Fruit fly (Drosophila melanogaster) whole organism, embryonic: ENCODE measurements around the gene Mnn1.
A peak's percentile ranks its signal among the peaks of the same experiment; 100 is the strongest.

Experiments
- Awh ChIP-seq: fragments of 200-800 bp; sonication (Bioruptor generic); IDR thresholded peaks from 2 replicates; pipeline ENCODE4, ENCODE4 v1.3.6; 2022; ENCODE audit warnings: missing biosample characterization, missing genetic modification characterization
- BEAF-32 ChIP-seq: fragments of 200-800 bp; sonication (Bioruptor generic); optimal IDR thresholded peaks from 3 replicates; lab custom pipeline; 2017; ENCODE audit warnings: missing biosample characterization, missing genetic modification characterization, mild to moderate bottlenecking, moderate library complexity, missing genetic modification reagents
- Bgb ChIP-seq: fragments of 200-800 bp; sonication (Bioruptor generic); IDR thresholded peaks from 2 replicates; pipeline ENCODE4 v1.3.6; 2022; ENCODE audit warnings: missing biosample characterization, missing genetic modification characterization; ENCODE audit not compliant: partially characterized antibody
- CG10431 ChIP-seq: fragments of 200-800 bp; sonication (Bioruptor generic); optimal IDR thresholded peaks from 3 replicates; lab custom pipeline; 2018; ENCODE audit warnings: missing biosample characterization, mild to moderate bottlenecking, missing genetic modification characterization
- CG11560 ChIP-seq: fragments of 200-800 bp; sonication (Bioruptor generic); IDR thresholded peaks from 3 replicates; pipeline ENCODE4 v1.3.6; 2022; ENCODE audit warnings: missing biosample characterization, missing genetic modification characterization
- CG13123 ChIP-seq: fragments of 200-800 bp; sonication (Bioruptor generic); optimal IDR thresholded peaks from 2 replicates; lab custom pipeline; 2016; ENCODE audit warnings: missing biosample characterization, missing genetic modification characterization
- CG15479 ChIP-seq: fragments of 200-800 bp; sonication (Bioruptor generic); optimal IDR thresholded peaks from 3 replicates; lab custom pipeline; 2019; ENCODE audit warnings: missing biosample characterization, mild to moderate bottlenecking, missing genetic modification characterization, moderate library complexity
- CG17612 ChIP-seq: fragments of 200-800 bp; sonication (Bioruptor generic); IDR thresholded peaks from 2 replicates; pipeline ENCODE4 v1.3.6; 2022; ENCODE audit warnings: missing biosample characterization, missing genetic modification characterization
- CG2120 ChIP-seq: fragments of 200-800 bp; sonication (Bioruptor generic); optimal IDR thresholded peaks from 3 replicates; lab custom pipeline; 2016; ENCODE audit warnings: missing biosample characterization, missing genetic modification characterization
- CG2678 ChIP-seq: fragments of 200-800 bp; sonication (Bioruptor generic); optimal IDR thresholded peaks from 3 replicates; lab custom pipeline; 2019; ENCODE audit warnings: missing biosample characterization, mild to moderate bottlenecking, missing genetic modification characterization, moderate library complexity
- CG31365 ChIP-seq: fragments of 200-800 bp; sonication (Bioruptor generic); optimal IDR thresholded peaks from 2 replicates; lab custom pipeline; 2018; ENCODE audit warnings: missing biosample characterization, mild to moderate bottlenecking, missing genetic modification characterization
- CG34224 ChIP-seq: fragments of 200-800 bp; sonication (Bioruptor generic); IDR thresholded peaks from 3 replicates; pipeline ENCODE4 v1.3.6; 2022; ENCODE audit warnings: missing biosample characterization, missing genetic modification characterization; ENCODE audit not compliant: partially characterized antibody
- CG3847 ChIP-seq: fragments of 200-800 bp; sonication (Bioruptor generic); IDR thresholded peaks from 2 replicates; pipeline ENCODE4 v1.3.6; 2022; ENCODE audit warnings: missing biosample characterization, missing genetic modification characterization
- CG4360 ChIP-seq: fragments of 200-800 bp; sonication (Bioruptor generic); IDR thresholded peaks from 2 replicates; pipeline ENCODE4 v1.3.6; 2022; ENCODE audit warnings: missing biosample characterization, missing genetic modification characterization
- CG4820 ChIP-seq: fragments of 200-800 bp; sonication (Bioruptor generic); optimal IDR thresholded peaks from 3 replicates; lab custom pipeline; 2016; ENCODE audit warnings: missing biosample characterization, missing genetic modification characterization
- CG6689 ChIP-seq: fragments of 200-800 bp; sonication (Bioruptor generic); IDR thresholded peaks from 2 replicates; pipeline ENCODE4 v1.3.6; 2022; ENCODE audit warnings: missing biosample characterization, missing genetic modification characterization
- CG6791 ChIP-seq: fragments of 200-800 bp; sonication (Bioruptor generic); IDR thresholded peaks from 3 replicates; pipeline ENCODE4 v1.3.6; 2022; ENCODE audit warnings: missing biosample characterization, missing genetic modification characterization; ENCODE audit not compliant: partially characterized antibody
- D19A ChIP-seq: fragments of 200-800 bp; optimal IDR thresholded peaks from 3 replicates; lab custom pipeline; 2019; ENCODE audit warnings: missing biosample characterization, mild to moderate bottlenecking, missing genetic modification characterization, moderate library complexity
- Dip3 ChIP-seq: fragments of 200-800 bp; sonication (Bioruptor generic); optimal IDR thresholded peaks from 3 replicates; lab custom pipeline; 2016; ENCODE audit warnings: missing biosample characterization, missing genetic modification characterization
- GATAe ChIP-seq: fragments of 200-800 bp; sonication (Bioruptor generic); conservative IDR thresholded peaks from 2 replicates; pipeline ENCODE4 v1.3.6; 2022; ENCODE audit warnings: missing biosample characterization, missing genetic modification characterization
- Gug ChIP-seq: fragments of 200-800 bp; sonication (Bioruptor generic); IDR thresholded peaks from 4 replicates; pipeline ENCODE4 v1.3.6; 2022; ENCODE audit warnings: missing biosample characterization, missing genetic modification characterization
- Hr51 ChIP-seq, 2 experiments: fragments of 200-800 bp; sonication (Bioruptor generic); optimal IDR thresholded peaks; 2 replicates in 1 of 2; 3 replicates in 1 of 2; lab custom pipeline; 2016 to 2018; ENCODE audit warnings: missing biosample characterization in 2 of 2, missing genetic modification characterization in 2 of 2, mild to moderate bottlenecking in 1 of 2, moderate library complexity in 1 of 2
- Kr ChIP-seq: fragments of 200-800 bp; sonication (Bioruptor generic); optimal IDR thresholded peaks from 2 replicates; lab custom pipeline; 2017; ENCODE audit warnings: missing biosample characterization, mild to moderate bottlenecking, missing genetic modification characterization
- NfI ChIP-seq: fragments of 200-800 bp; sonication (Bioruptor generic); optimal IDR thresholded peaks from 3 replicates; lab custom pipeline; 2018; ENCODE audit warnings: missing biosample characterization, mild to moderate bottlenecking, missing genetic modification characterization, moderate library complexity
- Scr ChIP-seq: fragments of 200-800 bp; sonication (Bioruptor generic); IDR thresholded peaks from 2 replicates; pipeline ENCODE4 v1.3.6; 2022; ENCODE audit warnings: missing biosample characterization, missing genetic modification characterization; ENCODE audit not compliant: partially characterized antibody
- Spps ChIP-seq: fragments of 200-800 bp; sonication (Bioruptor generic); optimal IDR thresholded peaks from 2 replicates; lab custom pipeline; 2018; ENCODE audit warnings: missing biosample characterization, mild to moderate bottlenecking, missing genetic modification characterization
- Sry-β ChIP-seq: fragments of 200-800 bp; sonication (Bioruptor generic); optimal IDR thresholded peaks from 2 replicates; lab custom pipeline; 2018; ENCODE audit warnings: missing biosample characterization, mild to moderate bottlenecking, missing genetic modification characterization, moderate library complexity
- Stat92E ChIP-seq, 3 experiments: fragments of >200 bp in 2 of 3; fragments of 200-800 bp in 1 of 3; sonication (Bioruptor generic) in 1 of 3; optimal IDR thresholded peaks; 2 replicates each; lab custom pipeline; 2017 to 2019; ENCODE audit warnings: missing biosample characterization in 3 of 3, missing genetic modification characterization in 3 of 3, mild to moderate bottlenecking in 1 of 3, moderate library complexity in 1 of 3
- Tbp ChIP-seq: fragments of >200 bp; optimal IDR thresholded peaks from 2 replicates; lab custom pipeline; 2018; ENCODE audit warnings: missing biosample characterization, missing genetic modification characterization
- ab ChIP-seq: fragments of 200-800 bp; sonication (Bioruptor generic); optimal IDR thresholded peaks from 2 replicates; lab custom pipeline; 2016; ENCODE audit warnings: missing biosample characterization, missing genetic modification characterization
- al ChIP-seq: fragments of 200-800 bp; sonication (Bioruptor generic); IDR thresholded peaks from 2 replicates; pipeline ENCODE4 v1.3.6; 2022; ENCODE audit warnings: missing biosample characterization, missing genetic modification characterization
- ash1 ChIP-seq: fragments of 200-800 bp; sonication (Bioruptor generic); optimal IDR thresholded peaks from 2 replicates; lab custom pipeline; 2018; ENCODE audit warnings: missing biosample characterization, mild to moderate bottlenecking, missing genetic modification characterization
- bbx ChIP-seq: fragments of 200-800 bp; sonication (Bioruptor generic); IDR thresholded peaks from 2 replicates; pipeline ENCODE4 v1.3.6; 2022; ENCODE audit warnings: missing biosample characterization, missing genetic modification characterization; ENCODE audit not compliant: partially characterized antibody
- bigmax ChIP-seq: fragments of 200-800 bp; sonication (Bioruptor generic); optimal IDR thresholded peaks from 2 replicates; lab custom pipeline; 2018; ENCODE audit warnings: missing biosample characterization, mild to moderate bottlenecking, missing genetic modification characterization
- br ChIP-seq: fragments of >200 bp; optimal IDR thresholded peaks from 2 replicates; lab custom pipeline; 2017
- cas ChIP-seq: fragments of 200-800 bp; sonication (Bioruptor generic); IDR thresholded peaks from 2 replicates; pipeline ENCODE4 v1.3.6; 2022; ENCODE audit warnings: missing biosample characterization, missing genetic modification characterization
- dm ChIP-seq: fragments of 200-800 bp; sonication (Bioruptor generic); optimal IDR thresholded peaks from 3 replicates; lab custom pipeline; 2016; ENCODE audit warnings: missing biosample characterization, missing genetic modification characterization
- ems ChIP-seq: fragments of 200-800 bp; sonication (Bioruptor generic); optimal IDR thresholded peaks from 3 replicates; lab custom pipeline; 2016; ENCODE audit warnings: missing biosample characterization, missing genetic modification characterization
- h ChIP-seq: fragments of >200 bp; optimal IDR thresholded peaks from 2 replicates; lab custom pipeline; 2017
- inv ChIP-seq: fragments of 200-800 bp; sonication (Bioruptor generic); IDR thresholded peaks from 2 replicates; pipeline ENCODE4 v1.3.6; 2022; ENCODE audit warnings: missing biosample characterization, missing genetic modification characterization; ENCODE audit not compliant: partially characterized antibody
- kni ChIP-seq: fragments of 200-800 bp; sonication (Bioruptor generic); optimal IDR thresholded peaks from 3 replicates; lab custom pipeline; 2017; ENCODE audit warnings: mild to moderate bottlenecking, missing biosample characterization, missing genetic modification reagents, missing genetic modification characterization
- mam ChIP-seq: fragments of 200-800 bp; sonication (Bioruptor generic); optimal IDR thresholded peaks from 3 replicates; lab custom pipeline; 2016; ENCODE audit warnings: missing biosample characterization, missing genetic modification characterization
- mld ChIP-seq: fragments of 200-800 bp; sonication (Bioruptor generic); IDR thresholded peaks from 3 replicates; pipeline ENCODE4 v1.3.6; 2022; ENCODE audit warnings: missing biosample characterization, missing genetic modification characterization; ENCODE audit not compliant: partially characterized antibody
- nau ChIP-seq: fragments of 200-800 bp; sonication (Bioruptor generic); optimal IDR thresholded peaks from 3 replicates; lab custom pipeline; 2017; ENCODE audit warnings: missing biosample characterization, mild to moderate bottlenecking, missing genetic modification characterization, missing genetic modification reagents
- nmo ChIP-seq: fragments of 200-800 bp; sonication (Bioruptor generic); optimal IDR thresholded peaks from 2 replicates; lab custom pipeline; 2018; ENCODE audit warnings: missing biosample characterization, mild to moderate bottlenecking, missing genetic modification characterization, moderate library complexity
- sd ChIP-seq: fragments of 200-800 bp; sonication (Bioruptor generic); optimal IDR thresholded peaks from 3 replicates; lab custom pipeline; 2018; ENCODE audit warnings: missing biosample characterization, mild to moderate bottlenecking, missing genetic modification characterization, moderate library complexity
- sens-2 ChIP-seq: fragments of 200-800 bp; sonication (Bioruptor generic); IDR thresholded peaks from 2 replicates; pipeline ENCODE4 v1.3.6; 2022; ENCODE audit warnings: missing biosample characterization, missing genetic modification characterization
- slou ChIP-seq: fragments of 200-800 bp; sonication (Bioruptor generic); optimal IDR thresholded peaks from 3 replicates; lab custom pipeline; 2016; ENCODE audit warnings: missing biosample characterization, missing genetic modification characterization
- sr ChIP-seq: fragments of 200-800 bp; sonication (Bioruptor generic); IDR thresholded peaks from 3 replicates; pipeline ENCODE4 v1.3.6; 2022; ENCODE audit warnings: missing biosample characterization, missing genetic modification characterization
- ttk ChIP-seq: fragments of 200-800 bp; sonication (Bioruptor generic); IDR thresholded peaks from 2 replicates; pipeline ENCODE4 v2.1.2; 2022; ENCODE audit warnings: missing biosample characterization, missing genetic modification characterization
- vfl ChIP-seq: fragments of 200-800 bp; sonication (Bioruptor generic); optimal IDR thresholded peaks from 2 replicates; lab custom pipeline; 2016; ENCODE audit warnings: missing biosample characterization, missing genetic modification characterization

Mnn1 gene

dm6 chr2L:7037773-7038327 is 18.3 kb upstream of the Mnn1 start, which contains the start of gene milt (continued):
- TF ChIP-seq Dip3 (GFP tag; lab: Kevin White, UChicago) (no peak), Tbp (GFP tag; lab: Kevin White, UChicago) (no peak), CG4360 (GFP tag; lab: Robert Waterston, UW) (no peak; the same call in 1 of the 2 replicates), ash1 (GFP tag; lab: Kevin White, UChicago) (no peak), sr (GFP tag; lab: Robert Waterston, UW) (no peak), CG6689 (GFP tag; lab: Robert Waterston, UW) (no peak), cas (GFP tag; lab: Robert Waterston, UW) (no peak), br (no peak), mam (GFP tag; lab: Kevin White, UChicago) (no peak), sd (peak; percentile 11), CG6791 (GFP tag; lab: Robert Waterston, UW) (peak; percentile 91), ems (GFP tag; lab: Kevin White, UChicago) (peak; percentile 53), al (GFP tag; lab: Robert Waterston, UW) (no peak), Kr (GFP tag; lab: Kevin White, UChicago) (no peak), Sry-β (GFP tag; lab: Kevin White, UChicago) (peak; percentile 50), kni (peak; percentile 24), ttk (GFP tag; lab: Robert Waterston, UW) (no peak), CG11560 (no peak), Awh (GFP tag; lab: Robert Waterston, UW) (no peak), CG4820 (GFP tag; lab: Kevin White, UChicago) (no peak), CG2678 (no peak), Scr (GFP tag; lab: Robert Waterston, UW) (peak; percentile 85), ab (GFP tag; lab: Kevin White, UChicago) (no peak), Hr51 (GFP tag; optimal IDR thresholded peaks at IDR 0.05; lab: Kevin White, UChicago) (no peak), CG10431 (GFP tag; lab: Kevin White, UChicago) (no peak), CG2120 (GFP tag; lab: Kevin White, UChicago) (peak; percentile 35), inv (peak; percentile 70), D19A (tag; lab: Kevin White, UChicago) (peak; percentile 73), CG31365 (tag; lab: Kevin White, UChicago) (no peak), Bgb (GFP tag; lab: Robert Waterston, UW) (peak; percentile 88), nau (GFP tag; lab: Kevin White, UChicago) (no peak), mld (GFP tag; lab: Robert Waterston, UW) (peak; percentile 88), vfl (no peak), sens-2 (GFP tag; lab: Robert Waterston, UW) (no peak), CG15479 (GFP tag; lab: Kevin White, UChicago) (no peak), Spps (no peak), CG34224 (GFP tag; lab: Robert Waterston, UW) (peak; percentile 79), bigmax (GFP tag; lab: Kevin White, UChicago) (peak; percentile 37), nmo (peak; percentile 47), bbx (GFP tag; lab: Robert Waterston, UW) (peak; percentile 94), CG17612 (GFP tag; lab: Robert Waterston, UW) (no peak), h (lab: Kevin White, UChicago) (no peak), GATAe (GFP tag; lab: Robert Waterston, UW) (no peak), CG13123 (GFP tag; lab: Kevin White, UChicago) (no peak), Stat92E (GFP tag; optimal IDR thresholded peaks at IDR 0.05; lab: Kevin White, UChicago) (no peak), slou (no peak), Gug (no peak), BEAF-32 (GFP tag; lab: Kevin White, UChicago) (peak; percentile 81), NfI (no peak), dm (GFP tag; lab: Kevin White, UChicago) (peak; percentile 83), CG3847 (no peak)
